Fruit fly (Drosophila melanogaster): ENCODE data around the gene mRpL9.

The mRpL9 gene

DNA sequence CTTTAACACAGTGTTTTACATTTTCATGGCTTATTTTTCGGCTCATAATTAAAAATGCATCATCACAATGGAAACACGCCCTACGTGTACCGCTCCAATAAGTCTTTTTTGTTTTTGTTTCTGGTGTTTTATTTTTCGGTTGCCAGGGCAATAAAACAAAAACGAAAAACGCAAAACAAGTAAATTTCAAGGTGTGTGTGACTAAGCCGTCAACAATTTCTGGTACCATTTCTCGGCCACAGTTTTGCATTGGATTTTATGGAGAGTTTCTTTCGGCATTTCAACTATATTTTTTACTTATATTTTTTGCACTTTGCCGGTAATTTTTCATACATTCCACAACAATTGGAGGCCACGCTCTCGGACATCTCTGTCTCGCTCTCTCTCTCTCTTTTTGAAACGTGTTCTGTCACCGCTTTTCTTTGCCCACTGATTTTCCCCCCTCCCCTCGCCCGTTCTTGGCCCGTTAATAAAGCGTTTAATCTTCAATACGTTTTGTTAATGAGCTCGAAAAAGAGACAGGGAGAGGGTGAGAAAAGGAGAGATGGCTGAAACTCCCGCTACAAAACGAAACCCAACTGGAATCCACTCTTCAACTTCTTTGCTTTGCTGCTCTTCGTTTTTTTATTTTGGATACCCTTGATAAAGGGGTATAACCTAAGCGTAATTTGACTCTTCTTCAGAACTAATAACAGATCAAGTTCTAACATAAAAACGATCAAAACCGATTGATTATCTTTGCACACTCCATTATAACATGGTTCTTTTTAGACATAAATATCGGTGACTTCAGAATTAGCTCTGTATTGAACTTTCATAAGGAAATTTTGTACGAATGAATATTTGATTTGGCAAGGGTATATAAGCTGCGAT lies 37.3 kb upstream of the mRpL9 start (continued):
- no peak for TF ChIP-seq CG43689 (GFP tag; IDR thresholded peaks at IDR 0.05)
- no peak for TF ChIP-seq Atf3 (GFP tag; optimal IDR thresholded peaks at IDR 0.05)
- TF ChIP-seq CG14860 (GFP tag; IDR thresholded peaks at IDR 0.05; ENCODE audit: partially characterized antibody): no peak
- TF ChIP-seq CG7786 (GFP tag; optimal IDR thresholded peaks at IDR 0.05): no peak
- TF ChIP-seq ATbp (GFP tag; optimal IDR thresholded peaks at IDR 0.05): no peak
- TF ChIP-seq unpg (GFP tag; optimal IDR thresholded peaks at IDR 0.05): no peak
- no peak for TF ChIP-seq CG6272 (GFP tag; IDR thresholded peaks at IDR 0.05)
- peak; percentile 18 for TF ChIP-seq cwo (GFP tag; optimal IDR thresholded peaks at IDR 0.05)
- no peak for TF ChIP-seq esg (GFP tag; conservative IDR thresholded peaks at IDR 0.05)
- TF ChIP-seq CG2678 (tag; optimal IDR thresholded peaks at IDR 0.05): peak; percentile 54
- TF ChIP-seq CG4360 (GFP tag; IDR thresholded peaks at IDR 0.05): no peak
- TF ChIP-seq Camta (GFP tag; optimal IDR thresholded peaks at IDR 0.05): no peak
- peak; percentile 10 for TF ChIP-seq lbe (GFP tag; optimal IDR thresholded peaks at IDR 0.05)
- TF ChIP-seq lmd (GFP tag; IDR thresholded peaks at IDR 0.05): no peak
- no peak for TF ChIP-seq sens-2 (GFP tag; IDR thresholded peaks at IDR 0.05)
- TF ChIP-seq prd (optimal IDR thresholded peaks at IDR 0.05): no peak
- TF ChIP-seq prd (GFP tag; IDR thresholded peaks at IDR 0.05): no peak
- TF ChIP-seq crc (GFP tag; optimal IDR thresholded peaks at IDR 0.05): peak; percentile 11
- no peak for TF ChIP-seq shn (GFP tag; optimal IDR thresholded peaks at IDR 0.05)
- TF ChIP-seq crol (GFP tag; IDR thresholded peaks at IDR 0.05): peak; percentile 11; the same call in 1 of the 2 replicates
- peak; percentile 44; the same call in 1 of the 3 replicates for TF ChIP-seq row (GFP tag; IDR thresholded peaks at IDR 0.05)
- no peak for TF ChIP-seq CG18619 (GFP tag; optimal IDR thresholded peaks at IDR 0.05)
- no peak for TF ChIP-seq CG17829 (tag; optimal IDR thresholded peaks at IDR 0.05)
- TF ChIP-seq sc (optimal IDR thresholded peaks at IDR 0.05): no peak
- no peak for TF ChIP-seq sc (GFP tag; optimal IDR thresholded peaks at IDR 0.05)
- no peak for TF ChIP-seq CG16779 (GFP tag; IDR thresholded peaks at IDR 0.05)
- no peak for TF ChIP-seq Hsf (GFP tag; optimal IDR thresholded peaks at IDR 0.05)
- peak; percentile 70 for TF ChIP-seq nom (GFP tag; optimal IDR thresholded peaks at IDR 0.05)
- peak; percentile 29 for TF ChIP-seq Sox100B (GFP tag; optimal IDR thresholded peaks at IDR 0.05)
- peak; percentile 51 for TF ChIP-seq psq (GFP tag; optimal IDR thresholded peaks at IDR 0.05)
- no peak for TF ChIP-seq pan (optimal IDR thresholded peaks at IDR 0.05)
- no peak for TF ChIP-seq pan (GFP tag; optimal IDR thresholded peaks at IDR 0.05 in 1 of 2, IDR thresholded peaks at IDR 0.05 in 1 of 2)
- no peak for TF ChIP-seq Ets97D (GFP tag; optimal IDR thresholded peaks at IDR 0.05)
- TF ChIP-seq CG6175 (GFP tag; IDR thresholded peaks at IDR 0.05): no peak
- TF ChIP-seq kay (GFP tag; optimal IDR thresholded peaks at IDR 0.05): no peak
- TF ChIP-seq peb (GFP tag; IDR thresholded peaks at IDR 0.05): no peak
- no peak for TF ChIP-seq MESR4 (GFP tag; optimal IDR thresholded peaks at IDR 0.05)
- TF ChIP-seq CG30020 (tag; optimal IDR thresholded peaks at IDR 0.05): no peak
- peak in 2 of 3 experiments; percentile 8 to 11 for TF ChIP-seq Stat92E (GFP tag; optimal IDR thresholded peaks at IDR 0.05)
- no peak for TF ChIP-seq CG12104 (GFP tag; optimal IDR thresholded peaks at IDR 0.05)
- TF ChIP-seq sd (tag; optimal IDR thresholded peaks at IDR 0.05): peak; percentile 82
- TF ChIP-seq CG2120 (GFP tag; optimal IDR thresholded peaks at IDR 0.05): peak; percentile 45
- no peak for TF ChIP-seq CG4328 (GFP tag; optimal IDR thresholded peaks at IDR 0.05)
- no peak for TF ChIP-seq CG31365 (tag; optimal IDR thresholded peaks at IDR 0.05)
- no peak for TF ChIP-seq CG2116 (GFP tag; optimal IDR thresholded peaks at IDR 0.05)
- TF ChIP-seq CG17802 (tag; optimal IDR thresholded peaks at IDR 0.05): no peak
- TF ChIP-seq p53 (GFP tag; optimal IDR thresholded peaks at IDR 0.05): no peak
- TF ChIP-seq Sox102F (GFP tag; optimal IDR thresholded peaks at IDR 0.05): peak; percentile 50
- TF ChIP-seq Meics (GFP tag; optimal IDR thresholded peaks at IDR 0.05): peak; percentile 33
- TF ChIP-seq CG15011 (GFP tag; optimal IDR thresholded peaks at IDR 0.05): no peak
